Fruit fly (Drosophila melanogaster) whole organism, pupa: ENCODE results near the gene CG7778.

Experiments
- CG10348 ChIP-seq: fragments of 200-800 bp; sonication (Bioruptor generic); IDR thresholded peaks from 2 replicates; pipeline ENCODE4 v1.3.6; 2022; ENCODE audit warnings: missing biosample characterization, missing genetic modification characterization
- CG12605 ChIP-seq: fragments of 200-800 bp; sonication (Bioruptor generic); IDR thresholded peaks from 2 replicates; pipeline ENCODE4 v1.3.6; 2022; ENCODE audit warnings: missing biosample characterization, missing genetic modification characterization
- CG13204 ChIP-seq: fragments of 200-800 bp; sonication (Bioruptor generic); optimal IDR thresholded peaks from 2 replicates; lab custom pipeline; 2018; ENCODE audit warnings: missing biosample characterization, mild to moderate bottlenecking, missing genetic modification characterization, moderate library complexity
- CG14655 ChIP-seq: fragments of 200-800 bp; sonication (Bioruptor generic); optimal IDR thresholded peaks from 3 replicates; lab custom pipeline; 2017; ENCODE audit warnings: mild to moderate bottlenecking, missing biosample characterization, missing genetic modification reagents, missing genetic modification characterization
- CG15710 ChIP-seq: fragments of 200-800 bp; sonication (Bioruptor generic); optimal IDR thresholded peaks from 2 replicates; lab custom pipeline; 2018; ENCODE audit warnings: missing biosample characterization, mild to moderate bottlenecking, missing genetic modification characterization, moderate library complexity
- CG17806 ChIP-seq: fragments of 200-800 bp; sonication (Bioruptor generic); optimal IDR thresholded peaks from 2 replicates; lab custom pipeline; 2018; ENCODE audit warnings: missing biosample characterization, mild to moderate bottlenecking, missing genetic modification characterization, moderate library complexity
- CG32121 ChIP-seq: fragments of 200-800 bp; sonication (Bioruptor generic); IDR thresholded peaks from 2 replicates; pipeline ENCODE4 v1.3.6; 2022; ENCODE audit warnings: missing biosample characterization, missing genetic modification characterization
- CG34367 ChIP-seq: fragments of 200-800 bp; sonication (Bioruptor generic); optimal IDR thresholded peaks from 2 replicates; lab custom pipeline; 2018; ENCODE audit warnings: missing biosample characterization, mild to moderate bottlenecking, missing genetic modification characterization
- CG4496 ChIP-seq: fragments of 200-800 bp; sonication (Bioruptor generic); IDR thresholded peaks from 3 replicates; pipeline ENCODE4 v1.3.6; 2022; ENCODE audit warnings: missing biosample characterization, missing genetic modification characterization
- CG8159 ChIP-seq: fragments of 200-800 bp; sonication (Bioruptor generic); optimal IDR thresholded peaks from 3 replicates; lab custom pipeline; 2018; ENCODE audit warnings: missing biosample characterization, mild to moderate bottlenecking, missing genetic modification characterization, moderate library complexity
- CG8301 ChIP-seq: fragments of 200-800 bp; sonication (Bioruptor generic); optimal IDR thresholded peaks from 2 replicates; lab custom pipeline; 2018; ENCODE audit warnings: missing biosample characterization, mild to moderate bottlenecking, missing genetic modification characterization
- CG9948 ChIP-seq: fragments of 200-800 bp; sonication (Bioruptor generic); optimal IDR thresholded peaks from 2 replicates; lab custom pipeline; 2018; ENCODE audit warnings: missing biosample characterization, mild to moderate bottlenecking, missing genetic modification characterization, moderate library complexity
- D1 ChIP-seq: fragments of 200-800 bp; sonication (Bioruptor generic); optimal IDR thresholded peaks from 2 replicates; lab custom pipeline; 2018; ENCODE audit warnings: missing biosample characterization, mild to moderate bottlenecking, missing genetic modification characterization, moderate library complexity
- EcR ChIP-seq: fragments of 200-800 bp; sonication (Bioruptor generic); optimal IDR thresholded peaks from 3 replicates; lab custom pipeline; 2019; ENCODE audit warnings: missing biosample characterization, missing genetic modification characterization, mild to moderate bottlenecking, moderate library complexity, missing genetic modification reagents
- Ets98B ChIP-seq: fragments of 200-800 bp; sonication (Bioruptor generic); IDR thresholded peaks from 2 replicates; pipeline ENCODE4 v1.3.6; 2022; ENCODE audit warnings: missing biosample characterization, missing genetic modification characterization
- Pif1A ChIP-seq: fragments of 200-800 bp; sonication (Bioruptor generic); optimal IDR thresholded peaks from 3 replicates; lab custom pipeline; 2016; ENCODE audit warnings: missing biosample characterization, missing genetic modification characterization
- Pif1B ChIP-seq: fragments of 200-800 bp; sonication (Bioruptor generic); optimal IDR thresholded peaks from 3 replicates; lab custom pipeline; 2016; ENCODE audit warnings: missing biosample characterization, missing genetic modification characterization
- Snoo ChIP-seq: fragments of 200-800 bp; sonication (Bioruptor generic); optimal IDR thresholded peaks from 3 replicates; lab custom pipeline; 2017; ENCODE audit warnings: missing biosample characterization, mild to moderate bottlenecking, missing genetic modification characterization, inconsistent platforms
- fd96Ca ChIP-seq: fragments of 200-800 bp; sonication (Bioruptor generic); IDR thresholded peaks from 3 replicates; pipeline ENCODE4 v1.3.6; 2022; ENCODE audit warnings: missing biosample characterization, missing genetic modification characterization
- gl ChIP-seq: fragments of 200-800 bp; sonication (Bioruptor generic); optimal IDR thresholded peaks from 2 replicates; lab custom pipeline; 2018; ENCODE audit warnings: missing biosample characterization, mild to moderate bottlenecking, missing genetic modification characterization
- rn ChIP-seq: fragments of 200-800 bp; sonication (Bioruptor generic); IDR thresholded peaks from 2 replicates; pipeline ENCODE4 v1.3.6; 2022; ENCODE audit warnings: missing biosample characterization, missing genetic modification characterization

The CG7778 gene

DNA sequence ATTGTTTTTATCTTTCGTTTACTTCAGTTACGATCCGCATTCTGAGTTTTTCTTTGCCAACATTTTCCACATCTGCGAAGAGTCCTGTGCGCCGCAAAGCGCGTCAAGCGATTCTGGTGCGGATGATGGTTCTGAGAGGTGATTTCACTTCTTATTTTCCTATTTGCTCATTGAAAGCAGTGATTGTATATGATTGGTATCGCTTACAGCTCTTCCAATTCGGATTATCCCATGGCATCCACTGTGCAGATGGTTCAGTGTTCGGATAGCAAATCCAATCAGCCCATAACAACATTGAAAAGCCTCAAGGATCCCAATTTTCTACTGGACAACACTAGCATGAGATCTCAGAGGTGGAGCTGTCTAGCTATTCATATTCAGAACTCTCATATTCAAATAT lies 41.8 kb upstream of the CG7778 start:
- TF ChIP-seq Pif1B (GFP tag; lab: Kevin White, UChicago) (no peak), CG15710 (tag; lab: Kevin White, UChicago) (no peak), CG17806 (tag; lab: Kevin White, UChicago) (no peak), CG8159 (tag; lab: Kevin White, UChicago) (no peak), Pif1A (GFP tag; lab: Kevin White, UChicago) (no peak), CG14655 (GFP tag; lab: Kevin White, UChicago) (no peak), fd96Ca (no peak), EcR (GFP tag; lab: Kevin White, UChicago) (no peak), gl (tag; lab: Kevin White, UChicago) (no peak)

DNA sequence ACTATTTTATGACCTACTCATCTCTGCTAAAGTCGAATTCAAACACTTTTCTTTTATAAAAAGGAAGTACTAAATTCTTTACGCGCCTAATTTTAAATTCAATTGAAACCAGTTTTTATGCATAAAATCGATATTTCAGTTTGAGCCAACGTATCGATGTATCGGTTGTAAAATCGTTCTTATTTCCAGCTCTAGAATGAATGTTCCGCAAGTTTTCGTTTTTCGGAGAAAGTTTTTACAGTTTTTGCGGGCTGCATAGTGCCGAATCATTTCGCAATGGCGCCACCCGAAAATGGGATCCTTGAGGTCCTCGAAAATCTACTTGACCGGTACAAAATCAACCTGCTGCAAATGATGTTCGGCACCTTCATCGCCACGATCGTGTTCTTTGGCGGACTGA lies 41.0 kb upstream of the CG7778 start, which contains the start of gene CG7840:
Gene CG7840 (plus strand): TSS at position 178 of the 400 bp plus-strand sequence.
- TF ChIP-seq CG15710 (tag; lab: Kevin White, UChicago) (no peak), EcR (GFP tag; lab: Kevin White, UChicago) (no peak), CG17806 (tag; lab: Kevin White, UChicago) (no peak), gl (tag; lab: Kevin White, UChicago) (no peak), CG34367 (tag; lab: Kevin White, UChicago) (no peak), CG10348 (GFP tag; lab: Robert Waterston, UW) (no peak), Ets98B (GFP tag; lab: Robert Waterston, UW) (no peak), CG32121 (no peak), D1 (no peak), CG4496 (GFP tag; lab: Robert Waterston, UW) (no peak), CG8159 (tag; lab: Kevin White, UChicago) (no peak), CG12605 (no peak), CG14655 (GFP tag; lab: Kevin White, UChicago) (no peak), CG13204 (GFP tag; lab: Kevin White, UChicago) (no peak), Snoo (no peak), CG9948 (tag; lab: Kevin White, UChicago) (no peak), fd96Ca (no peak), rn (no peak), Pif1A (GFP tag; lab: Kevin White, UChicago) (no peak)

DNA sequence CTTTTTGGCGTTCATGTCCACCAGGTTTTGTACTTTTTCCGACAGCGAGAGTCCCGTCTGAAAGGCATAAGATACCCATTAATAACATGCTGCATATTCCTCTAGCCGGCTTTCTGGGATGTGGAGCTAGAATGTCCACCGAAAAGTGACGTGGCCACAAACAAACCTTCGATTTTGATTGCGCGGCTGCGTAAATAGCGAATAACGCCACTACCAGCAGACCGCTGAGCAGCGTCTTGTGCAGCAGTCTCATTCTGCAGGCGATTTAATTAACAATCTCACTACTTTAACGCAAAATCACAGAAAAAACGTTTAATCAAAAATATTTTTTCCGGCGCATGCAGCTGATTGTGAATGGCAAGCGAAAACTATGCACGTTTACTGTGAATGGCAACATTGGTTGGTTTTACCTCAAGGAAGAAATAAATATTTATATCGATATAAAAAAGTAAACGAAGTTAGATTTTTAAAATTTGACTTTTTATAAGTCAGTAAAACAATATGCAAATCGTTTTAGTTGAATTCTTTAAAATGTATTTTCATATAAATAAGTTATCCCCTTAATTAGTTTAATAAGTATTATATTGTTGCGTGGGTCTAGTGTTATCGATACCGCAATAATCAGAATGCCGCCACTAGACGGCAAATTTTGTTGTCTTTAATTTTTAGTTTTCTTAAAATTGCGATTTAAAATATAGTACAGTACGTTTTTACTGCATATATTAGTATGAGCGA lies 38.4 kb upstream of the CG7778 start, which contains the start of the genes Ostgamma and Mettl14:
Gene Ostgamma (minus strand): TSS at position 376 of the 735 bp plus-strand sequence.
Gene Mettl14 (plus strand): TSS at position 611 of the 735 bp plus-strand sequence.
- TF ChIP-seq CG34367 (tag; lab: Kevin White, UChicago), result no peak
- no peak for TF ChIP-seq CG32121
- TF ChIP-seq EcR (GFP tag; lab: Kevin White, UChicago), result no peak
- TF ChIP-seq Snoo, result no peak
- TF ChIP-seq CG10348 (GFP tag; lab: Robert Waterston, UW), result no peak
- no peak for TF ChIP-seq gl (tag; lab: Kevin White, UChicago)
- no peak for TF ChIP-seq Pif1B (GFP tag; lab: Kevin White, UChicago)
- no peak for TF ChIP-seq CG12605
- TF ChIP-seq CG9948 (tag; lab: Kevin White, UChicago), result no peak
- no peak for TF ChIP-seq CG14655 (GFP tag; lab: Kevin White, UChicago)
- TF ChIP-seq Pif1A (GFP tag; lab: Kevin White, UChicago), result no peak
- no peak for TF ChIP-seq CG17806 (tag; lab: Kevin White, UChicago)
- TF ChIP-seq Ets98B (GFP tag; lab: Robert Waterston, UW), result no peak
- TF ChIP-seq rn, result no peak
- no peak for TF ChIP-seq CG13204 (GFP tag; lab: Kevin White, UChicago)
- TF ChIP-seq fd96Ca, result no peak
- no peak for TF ChIP-seq CG15710 (tag; lab: Kevin White, UChicago)
- no peak for TF ChIP-seq CG8159 (tag; lab: Kevin White, UChicago)

DNA sequence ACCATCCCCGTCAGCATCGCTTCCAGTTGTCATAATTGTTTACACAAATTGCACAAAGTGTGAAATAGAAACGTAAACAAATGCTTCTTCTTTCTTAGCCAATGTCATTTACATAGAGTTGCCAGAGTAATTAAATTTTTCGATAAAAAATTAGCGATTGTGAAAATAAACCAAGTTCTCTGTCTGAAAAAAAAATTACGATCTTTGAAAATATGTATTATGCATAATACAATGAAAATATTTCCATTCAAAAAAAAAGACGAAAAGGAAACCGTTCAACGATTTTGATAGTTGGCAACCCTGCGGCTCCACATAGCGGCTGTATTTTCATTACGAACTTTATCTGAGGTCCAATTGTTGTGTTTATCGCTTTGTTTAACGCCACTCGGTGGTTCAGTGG lies 35.3 kb upstream of the CG7778 start, which contains the start of the genes CG7810 and CG7806:
Gene CG7810 (minus strand): TSS at position 105 of the 400 bp plus-strand sequence.
Gene CG7806 (plus strand): TSS at position 309 of the 400 bp plus-strand sequence.
- TF ChIP-seq CG8159 (tag; lab: Kevin White, UChicago) (peak; percentile 86), Ets98B (GFP tag; lab: Robert Waterston, UW) (peak; percentile 92), CG17806 (tag; lab: Kevin White, UChicago) (peak; percentile 87), CG12605 (peak; percentile 93), CG9948 (tag; lab: Kevin White, UChicago) (peak; percentile 81), Snoo (peak; percentile 85), CG32121 (peak; percentile 91), CG8301 (tag; lab: Kevin White, UChicago) (no peak), Pif1A (GFP tag; lab: Kevin White, UChicago) (no peak), CG15710 (tag; lab: Kevin White, UChicago) (peak; percentile 86), Pif1B (GFP tag; lab: Kevin White, UChicago) (no peak), CG34367 (tag; lab: Kevin White, UChicago) (peak; percentile 87), CG4496 (GFP tag; lab: Robert Waterston, UW) (peak; percentile 95), gl (tag; lab: Kevin White, UChicago) (peak; percentile 69), CG14655 (GFP tag; lab: Kevin White, UChicago) (no peak), CG13204 (GFP tag; lab: Kevin White, UChicago) (no peak), D1 (no peak), CG10348 (GFP tag; lab: Robert Waterston, UW) (peak; percentile 57), fd96Ca (peak; percentile 62; the same call in 2 of the 3 replicates), EcR (GFP tag; lab: Kevin White, UChicago) (peak; percentile 30), rn (peak; percentile 45; the same call in 1 of the 2 replicates)
- TF ChIP-seq, all 21 proteins: peak for 15

DNA sequence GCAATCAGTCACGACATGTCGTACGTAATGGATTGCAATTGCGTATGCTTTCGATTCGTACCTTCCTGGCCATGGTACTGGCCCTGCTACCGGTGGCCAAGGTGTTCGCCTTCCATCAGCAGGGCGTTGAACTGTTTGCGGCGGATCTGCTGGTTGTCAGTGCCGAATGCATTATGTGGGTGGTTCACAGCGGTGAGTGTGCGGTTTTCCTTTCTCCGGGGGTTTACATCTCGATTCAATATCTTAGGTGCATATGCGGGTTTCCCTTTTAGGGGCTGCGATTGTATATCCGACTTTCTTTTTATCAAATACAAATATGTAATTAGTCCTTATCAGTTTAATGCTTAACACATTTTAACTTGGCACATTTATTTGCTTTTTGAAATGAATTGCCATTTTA lies 34.7 kb upstream of the CG7778 start:
- TF ChIP-seq EcR (GFP tag; lab: Kevin White, UChicago) (peak; percentile 32), gl (tag; lab: Kevin White, UChicago) (no peak)
